Worm (Caenorhabditis elegans) whole organism, midembryonic: Measurements from ENCODE around the gene ttr-48.

ENCODE experiments used
- cog-1 ChIP-seq: sonication (generic microtip); optimal IDR thresholded peaks from 2 replicates; lab custom pipeline; 2016; ENCODE audit warnings: missing genetic modification characterization, missing compliant biosample characterization
- flt-1 ChIP-seq: fragments of 200-800 bp; sonication (Bioruptor generic); IDR thresholded peaks from 2 replicates; pipeline ENCODE4 v1.3.6; 2022; ENCODE audit warnings: missing genetic modification characterization, missing compliant biosample characterization
- klf-2 ChIP-seq: fragments of 200-800 bp; sonication (Bioruptor generic); conservative IDR thresholded peaks from 2 replicates; pipeline ENCODE4 v1.3.6; 2022; ENCODE audit warnings: missing genetic modification reagents, missing genetic modification characterization, missing compliant biosample characterization
- med-1 ChIP-seq: sonication (generic microtip); optimal IDR thresholded peaks from 2 replicates; lab custom pipeline; 2017; ENCODE audit warnings: missing genetic modification characterization, mild to moderate bottlenecking, missing compliant biosample characterization, antibody characterized with exemption, missing genetic modification reagents; ENCODE audit not compliant: insufficient read depth
- ref-1 ChIP-seq: fragments of 200-800 bp; sonication (Bioruptor generic); conservative IDR thresholded peaks from 2 replicates; pipeline ENCODE4 v1.3.6; 2022; ENCODE audit warnings: missing genetic modification reagents, missing genetic modification characterization, missing compliant biosample characterization
- ztf-23 ChIP-seq: fragments of 200-800 bp; sonication (Bioruptor generic); IDR thresholded peaks from 2 replicates; pipeline ENCODE4 v1.3.6; 2022; ENCODE audit warnings: missing genetic modification reagents, missing genetic modification characterization, missing compliant biosample characterization
- ztf-29 ChIP-seq: fragments of 200-800 bp; sonication (Bioruptor generic); IDR thresholded peaks from 2 replicates; pipeline ENCODE4 v1.3.6; 2022; ENCODE audit warnings: missing genetic modification reagents, missing genetic modification characterization, missing compliant biosample characterization

ce11 chrX:3875714-3876113 is 33.5 kb upstream of the ttr-48 start:
- no peak for TF ChIP-seq flt-1 (GFP tag; lab: Robert Waterston, UW)
- TF ChIP-seq ztf-23: no peak
- TF ChIP-seq med-1 (GFP tag; lab: Kevin White, UChicago): no peak
- no peak for TF ChIP-seq klf-2
- TF ChIP-seq ztf-29 (GFP tag; lab: Robert Waterston, UW): no peak
- no peak for TF ChIP-seq cog-1
- no peak for TF ChIP-seq ref-1 (GFP tag; lab: Robert Waterston, UW)
